Worm (Caenorhabditis elegans) whole organism, L3 larva: Measurements from ENCODE around the gene F31F7.1.
A peak's percentile ranks its signal among the peaks of the same experiment; 100 is the strongest.

ENCODE experiments used
- ZK546.5 ChIP-seq: sonication (generic microtip); optimal IDR thresholded peaks from 2 replicates; lab custom pipeline; 2017; ENCODE audit warnings: missing biosample characterization, missing genetic modification characterization
- aly-2 ChIP-seq: fragments of 150-350 bp; optimal IDR thresholded peaks from 2 replicates; lab custom pipeline; 2014; ENCODE audit warnings: missing biosample characterization, missing genetic modification characterization
- ama-1 ChIP-seq: fragments of 150-350 bp; optimal IDR thresholded peaks from 2 replicates; lab custom pipeline; 2018
- ceh-28 ChIP-seq: fragments of 150-350 bp; optimal IDR thresholded peaks from 2 replicates; lab custom pipeline; 2014; ENCODE audit warnings: missing biosample characterization, missing genetic modification reagents, missing genetic modification characterization
- ceh-82 ChIP-seq: fragments of 150-350 bp; optimal IDR thresholded peaks from 2 replicates; lab custom pipeline; 2014; ENCODE audit warnings: missing biosample characterization, missing genetic modification characterization
- ceh-9 ChIP-seq: sonication (generic microtip); optimal IDR thresholded peaks from 2 replicates; lab custom pipeline; 2018; ENCODE audit warnings: missing biosample characterization, missing genetic modification characterization
- daf-12 ChIP-seq: fragments of 150-350 bp; optimal IDR thresholded peaks from 2 replicates; lab custom pipeline; 2014; ENCODE audit warnings: missing biosample characterization, missing genetic modification reagents, missing genetic modification characterization
- egl-27 ChIP-seq: sonication (generic microtip); optimal IDR thresholded peaks from 4 replicates; lab custom pipeline; 2017; ENCODE audit warnings: missing biosample characterization, missing genetic modification reagents, missing genetic modification characterization
- egl-5 ChIP-seq: fragments of 150-350 bp; optimal IDR thresholded peaks from 2 replicates; lab custom pipeline; 2017; ENCODE audit warnings: missing biosample characterization, missing genetic modification reagents, missing genetic modification characterization, inconsistent platforms
- elt-1 ChIP-seq: fragments of 150-350 bp; optimal IDR thresholded peaks from 2 replicates; lab custom pipeline; 2014; ENCODE audit warnings: missing biosample characterization, missing genetic modification characterization
- elt-2 ChIP-seq: sonication (generic microtip); optimal IDR thresholded peaks from 2 replicates; lab custom pipeline; 2016; ENCODE audit warnings: missing genetic modification reagents, mild to moderate bottlenecking, missing genetic modification characterization, missing compliant biosample characterization
- eor-1 ChIP-seq, 2 experiments: fragments of 150-350 bp; optimal IDR thresholded peaks; 2 replicates each; lab custom pipeline; 2014 to 2018; ENCODE audit warnings: missing biosample characterization in 2 of 2, missing genetic modification characterization in 2 of 2
- fkh-10 ChIP-seq: sonication (generic microtip); optimal IDR thresholded peaks from 2 replicates; lab custom pipeline; 2017; ENCODE audit warnings: missing biosample characterization, missing genetic modification reagents, missing genetic modification characterization
- fos-1 ChIP-seq: fragments of 150-350 bp; optimal IDR thresholded peaks from 2 replicates; lab custom pipeline; 2014; ENCODE audit warnings: missing biosample characterization, missing genetic modification characterization
- hmg-11 ChIP-seq: sonication (generic microtip); optimal IDR thresholded peaks from 2 replicates; lab custom pipeline; 2016; ENCODE audit warnings: missing genetic modification characterization, missing compliant biosample characterization
- jun-1 ChIP-seq: fragments of 150-350 bp; optimal IDR thresholded peaks from 2 replicates; lab custom pipeline; 2014; ENCODE audit warnings: missing biosample characterization, missing genetic modification reagents, missing genetic modification characterization
- lin-15B ChIP-seq: fragments of 150-350 bp; optimal IDR thresholded peaks from 2 replicates; lab custom pipeline; 2014; ENCODE audit warnings: missing biosample characterization, missing genetic modification characterization
- lsy-12 ChIP-seq: sonication (generic microtip); optimal IDR thresholded peaks from 2 replicates; lab custom pipeline; 2016; ENCODE audit warnings: mild to moderate bottlenecking, missing genetic modification characterization, missing compliant biosample characterization
- mdl-1 ChIP-seq: fragments of 150-350 bp; optimal IDR thresholded peaks from 2 replicates; lab custom pipeline; 2014; ENCODE audit warnings: missing biosample characterization, missing genetic modification characterization
- mml-1 ChIP-seq: fragments of 150-350 bp; sonication (generic microtip); optimal IDR thresholded peaks from 3 replicates; lab custom pipeline; 2014; ENCODE audit warnings: missing biosample characterization, missing genetic modification characterization
- nfya-1 ChIP-seq: sonication (generic microtip); optimal IDR thresholded peaks from 2 replicates; lab custom pipeline; 2017; ENCODE audit warnings: missing genetic modification characterization, mild to moderate bottlenecking, missing compliant biosample characterization, antibody characterized with exemption, moderate library complexity; ENCODE audit not compliant: insufficient read depth
- nhr-11 ChIP-seq: fragments of 150-350 bp; optimal IDR thresholded peaks from 2 replicates; lab custom pipeline; 2014; ENCODE audit warnings: missing biosample characterization, missing genetic modification characterization
- nhr-23 ChIP-seq: fragments of 150-350 bp; optimal IDR thresholded peaks from 2 replicates; lab custom pipeline; 2014; ENCODE audit warnings: missing biosample characterization, missing genetic modification reagents, missing genetic modification characterization
- nhr-237 ChIP-seq: fragments of 150-350 bp; optimal IDR thresholded peaks from 2 replicates; lab custom pipeline; 2014; ENCODE audit warnings: missing biosample characterization, missing genetic modification characterization
- nhr-25 ChIP-seq: sonication (generic microtip); optimal IDR thresholded peaks from 2 replicates; lab custom pipeline; 2017; ENCODE audit warnings: missing biosample characterization, missing genetic modification characterization
- nhr-43 ChIP-seq: sonication (generic microtip); optimal IDR thresholded peaks from 2 replicates; lab custom pipeline; 2016; ENCODE audit warnings: mild to moderate bottlenecking, missing genetic modification characterization, missing compliant biosample characterization; ENCODE audit not compliant: poor library complexity, severe bottlenecking
- nhr-76 ChIP-seq: fragments of 150-350 bp; sonication (generic microtip); optimal IDR thresholded peaks from 5 replicates; lab custom pipeline; 2014; ENCODE audit warnings: missing biosample characterization, missing genetic modification characterization
- nhr-77 ChIP-seq: fragments of 150-350 bp; optimal IDR thresholded peaks from 2 replicates; lab custom pipeline; 2014; ENCODE audit warnings: missing biosample characterization, missing genetic modification characterization
- pha-4 ChIP-seq: fragments of 150-350 bp; optimal IDR thresholded peaks from 2 replicates; lab custom pipeline; 2014; ENCODE audit warnings: missing biosample characterization, missing genetic modification reagents, missing genetic modification characterization
- pqm-1 ChIP-seq: fragments of 150-350 bp; optimal IDR thresholded peaks from 2 replicates; lab custom pipeline; 2017; ENCODE audit warnings: missing biosample characterization, missing genetic modification characterization, inconsistent platforms
- sea-2 ChIP-seq: fragments of 150-350 bp; sonication (generic microtip); optimal IDR thresholded peaks from 4 replicates; lab custom pipeline; 2014; ENCODE audit warnings: missing biosample characterization, missing genetic modification reagents, missing genetic modification characterization
- snpc-4 ChIP-seq: fragments of 150-350 bp; optimal IDR thresholded peaks from 2 replicates; lab custom pipeline; 2014; ENCODE audit warnings: missing biosample characterization, missing genetic modification characterization
- unc-62 ChIP-seq: fragments of 150-350 bp; sonication (generic microtip); optimal IDR thresholded peaks from 4 replicates; lab custom pipeline; 2014; ENCODE audit warnings: missing biosample characterization, missing genetic modification reagents, missing genetic modification characterization
- ztf-11 ChIP-seq: fragments of 150-350 bp; optimal IDR thresholded peaks from 2 replicates; lab custom pipeline; 2014; ENCODE audit warnings: missing biosample characterization, missing genetic modification characterization
- ztf-4 ChIP-seq: fragments of 150-350 bp; optimal IDR thresholded peaks from 2 replicates; lab custom pipeline; 2014; ENCODE audit warnings: missing biosample characterization, missing genetic modification characterization

The F31F7.1 gene

DNA sequence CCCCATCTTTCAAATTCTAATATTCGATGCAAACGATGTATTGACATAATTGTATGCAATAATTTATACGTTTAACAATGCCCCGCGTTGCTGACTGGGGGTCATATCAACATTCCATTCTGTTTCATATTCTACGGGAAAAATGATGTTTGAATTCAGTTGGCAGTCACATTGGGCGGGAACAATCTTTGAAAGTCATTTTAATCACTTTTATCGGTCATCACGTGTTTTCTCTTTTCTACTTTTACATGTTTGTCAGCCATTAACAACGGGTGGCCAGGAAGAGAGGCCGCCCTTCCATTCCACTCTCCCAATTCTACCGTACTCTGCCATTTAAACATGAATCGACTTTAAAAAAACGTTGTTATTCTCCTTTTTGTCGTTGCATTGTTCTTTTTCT is 27.5 kb upstream of the F31F7.1 start:
- no peak for TF ChIP-seq mdl-1 (tag; lab: Kevin White, UChicago)
- peak; percentile 54 for TF ChIP-seq elt-2
- TF ChIP-seq nhr-43 (tag; lab: Kevin White, UChicago): peak; percentile 50
- no peak for TF ChIP-seq eor-1 (tag; optimal IDR thresholded peaks at IDR 0.05; lab: Kevin White, UChicago)
- TF ChIP-seq lin-15B (tag; lab: Kevin White, UChicago): no peak
- TF ChIP-seq fos-1: no peak
- no peak for TF ChIP-seq ceh-9
- no peak for TF ChIP-seq nhr-237 (tag; lab: Kevin White, UChicago)
- no peak for TF ChIP-seq mml-1
- TF ChIP-seq jun-1: peak; percentile 2
- peak; percentile 32 for TF ChIP-seq pqm-1 (tag; lab: Kevin White, UChicago)
- no peak for TF ChIP-seq nhr-25
- TF ChIP-seq ama-1 (lab: Kevin White, UChicago): no peak
- peak; percentile 15 for TF ChIP-seq nfya-1
- TF ChIP-seq ZK546.5 (tag; lab: Kevin White, UChicago): no peak
- TF ChIP-seq nhr-23: peak; percentile 12
- peak; percentile 24 for TF ChIP-seq pha-4 (tag; lab: Kevin White, UChicago)
- no peak for TF ChIP-seq lsy-12 (tag; lab: Kevin White, UChicago)
- no peak for TF ChIP-seq unc-62 (GFP tag; lab: Kevin White, UChicago)
- TF ChIP-seq fkh-10 (GFP tag; lab: Kevin White, UChicago): no peak
- TF ChIP-seq ztf-4: no peak
- no peak for TF ChIP-seq nhr-11

DNA sequence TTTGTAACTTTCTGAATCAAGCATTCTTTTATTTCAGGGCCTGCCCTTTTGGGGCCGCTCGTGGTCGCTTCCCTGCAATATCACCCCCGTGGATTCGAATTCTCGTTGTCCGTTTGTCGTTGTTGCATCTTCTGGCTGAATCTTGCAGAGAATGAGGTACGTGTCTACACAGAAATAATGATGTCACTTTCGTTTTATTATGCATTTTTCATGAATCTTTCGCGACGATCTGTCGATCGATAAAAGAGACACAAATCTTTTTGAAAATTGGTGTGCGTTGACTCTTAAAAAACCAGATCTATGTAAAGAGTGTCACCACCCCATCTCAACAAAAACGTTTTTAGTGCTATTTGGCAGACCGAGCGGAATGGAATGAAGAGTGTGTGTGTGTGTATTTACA is 27.1 kb upstream of the F31F7.1 start:
- TF ChIP-seq nhr-43 (tag; lab: Kevin White, UChicago) (no peak), elt-1 (tag; lab: Kevin White, UChicago) (peak; percentile 28), egl-27 (tag; lab: Kevin White, UChicago) (no peak), snpc-4 (tag; lab: Kevin White, UChicago) (no peak), nhr-76 (tag; lab: Kevin White, UChicago) (no peak), ceh-82 (tag; lab: Kevin White, UChicago) (no peak), pha-4 (tag; lab: Kevin White, UChicago) (peak; percentile 15), nhr-25 (peak; percentile 35), ztf-11 (tag; lab: Kevin White, UChicago) (no peak)

DNA sequence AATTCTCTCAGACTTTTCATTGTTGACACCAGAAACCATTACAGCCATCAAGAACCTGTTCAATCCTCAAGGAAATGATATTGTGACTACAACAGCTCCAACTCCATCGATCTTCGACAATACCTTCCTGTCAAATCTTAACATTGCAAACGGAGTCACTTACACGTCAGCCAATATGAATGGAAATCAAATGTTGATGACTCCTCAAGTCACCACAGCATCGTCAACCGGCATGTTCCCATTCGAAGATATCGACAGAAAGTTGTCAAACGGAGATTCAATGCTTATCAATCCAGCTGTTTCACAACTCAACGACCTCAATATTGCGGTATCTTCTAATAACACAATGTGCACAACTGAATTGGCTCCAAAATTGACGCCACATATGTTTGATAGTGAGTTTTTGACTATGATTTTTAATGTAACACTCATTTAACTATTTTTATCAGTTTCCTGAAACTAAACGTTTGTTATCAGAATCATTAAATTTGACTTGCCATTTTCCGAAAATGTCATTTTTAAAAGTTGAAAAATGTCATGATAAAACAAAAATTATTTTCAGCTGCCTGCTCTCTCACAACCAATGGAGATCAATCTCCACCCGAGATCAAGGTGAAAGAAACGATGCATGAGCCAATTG is 25.2 kb upstream of the F31F7.1 start:
- TF ChIP-seq pqm-1 (tag; lab: Kevin White, UChicago) (peak; percentile 19), elt-2 (peak; percentile 87), egl-5 (tag; lab: Kevin White, UChicago) (no peak)

DNA sequence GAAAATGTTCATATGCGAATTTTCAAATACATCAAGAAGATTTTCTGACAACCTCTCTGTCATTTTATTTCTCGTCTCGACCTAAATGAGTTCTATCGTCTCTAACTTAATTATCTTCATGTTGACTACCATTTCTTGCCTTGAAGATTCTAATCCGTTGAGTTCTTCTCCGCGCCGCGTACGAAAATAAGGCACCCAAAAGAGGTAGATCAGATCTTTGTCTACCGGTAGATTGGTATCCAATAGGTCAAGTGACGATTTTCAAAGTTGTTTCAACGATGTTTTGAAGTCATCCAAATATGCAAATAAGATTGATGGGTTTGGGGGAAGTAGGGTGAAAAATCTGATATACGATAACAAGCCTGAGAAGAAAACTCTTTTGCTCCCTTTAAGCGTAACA is 22.3 kb upstream of the F31F7.1 start:
- TF ChIP-seq sea-2: no peak
- TF ChIP-seq nhr-23: peak; percentile 87
- no peak for TF ChIP-seq jun-1
- TF ChIP-seq ceh-28 (tag; lab: Kevin White, UChicago): no peak
- no peak for TF ChIP-seq nhr-77
- no peak for TF ChIP-seq nhr-237 (tag; lab: Kevin White, UChicago)
- no peak for TF ChIP-seq aly-2
- no peak for TF ChIP-seq ama-1 (lab: Kevin White, UChicago)
- no peak for TF ChIP-seq egl-27 (tag; lab: Kevin White, UChicago)
- TF ChIP-seq elt-1 (tag; lab: Kevin White, UChicago): peak; percentile 94
- TF ChIP-seq ztf-11 (tag; lab: Kevin White, UChicago): no peak
- no peak for TF ChIP-seq fkh-10 (GFP tag; lab: Kevin White, UChicago)
- no peak for TF ChIP-seq hmg-11 (tag; lab: Kevin White, UChicago)
- TF ChIP-seq nhr-25: peak; percentile 52

DNA sequence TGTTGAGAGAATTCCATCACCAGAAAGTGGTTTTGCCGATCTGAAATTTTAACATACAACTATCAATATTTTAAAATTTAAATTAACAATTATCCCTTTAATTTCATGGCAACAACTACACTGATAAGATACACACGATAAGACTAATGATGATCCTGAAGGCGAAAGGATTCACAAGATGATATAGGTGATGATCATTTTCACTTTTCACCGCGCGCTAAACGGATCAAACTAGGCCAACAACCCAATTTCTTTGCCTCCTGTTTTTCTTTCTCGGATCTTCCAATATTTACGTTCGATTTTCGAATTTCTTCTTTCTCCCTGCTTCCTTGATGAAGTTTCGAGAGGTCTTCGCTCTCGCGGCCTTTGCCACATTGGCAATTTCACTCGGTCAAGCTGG is 17.1 kb upstream of the F31F7.1 start, which contains the start of gene K08B12.1:
Gene K08B12.1 (plus strand): TSS at position 229 of the 400 bp plus-strand sequence.
- peak; percentile 68 for TF ChIP-seq nhr-23
- no peak for TF ChIP-seq daf-12 (tag; lab: Kevin White, UChicago)
